Worm (Caenorhabditis elegans) whole organism, late embryonic: ENCODE results near the gene pals-33.

Experiments used
- ahr-1 ChIP-seq: sonication (generic microtip); optimal IDR thresholded peaks from 2 replicates; lab custom pipeline; 2016; ENCODE audit warnings: missing genetic modification characterization, missing compliant biosample characterization
- ama-1 ChIP-seq: fragments of 150-350 bp; optimal IDR thresholded peaks from 2 replicates; lab custom pipeline; 2014
- ceh-14 ChIP-seq: sonication (generic microtip); optimal IDR thresholded peaks from 2 replicates; lab custom pipeline; 2016; ENCODE audit warnings: missing genotype, missing genetic modification characterization, missing compliant biosample characterization
- fax-1 ChIP-seq: sonication (generic microtip); optimal IDR thresholded peaks from 2 replicates; lab custom pipeline; 2016; ENCODE audit warnings: missing genotype, missing genetic modification characterization, missing compliant biosample characterization
- hlh-13 ChIP-seq: fragments of 200-800 bp; sonication (Bioruptor generic); optimal IDR thresholded peaks from 2 replicates; lab custom pipeline; 2018; ENCODE audit warnings: mild to moderate bottlenecking, missing genetic modification characterization, missing compliant biosample characterization
- nfya-1 ChIP-seq: sonication (generic microtip); optimal IDR thresholded peaks from 2 replicates; lab custom pipeline; 2017; ENCODE audit warnings: missing genetic modification characterization, mild to moderate bottlenecking, missing compliant biosample characterization, antibody characterized with exemption, moderate library complexity
- pag-3 ChIP-seq: sonication (generic microtip); optimal IDR thresholded peaks from 2 replicates; lab custom pipeline; 2016; ENCODE audit warnings: missing compliant biosample characterization, missing genetic modification characterization, borderline replicate concordance
- pqm-1 ChIP-seq: sonication (generic microtip); optimal IDR thresholded peaks from 2 replicates; lab custom pipeline; 2016; ENCODE audit warnings: missing genetic modification characterization, missing compliant biosample characterization
- rnt-1 ChIP-seq: sonication (generic microtip); optimal IDR thresholded peaks from 2 replicates; lab custom pipeline; 2016; ENCODE audit warnings: missing genetic modification characterization, missing compliant biosample characterization
- sdc-2 ChIP-seq: sonication (generic microtip); optimal IDR thresholded peaks from 2 replicates; lab custom pipeline; 2016; ENCODE audit warnings: missing genotype, missing genetic modification characterization, missing compliant biosample characterization
- ztf-16 ChIP-seq: sonication (generic microtip); optimal IDR thresholded peaks from 2 replicates; lab custom pipeline; 2017; ENCODE audit warnings: missing genetic modification characterization, missing compliant biosample characterization

- TF ChIP-seq ama-1 (lab: Kevin White, UChicago) (no peak), nfya-1 (tag; lab: Kevin White, UChicago) (no peak), fax-1 (tag; lab: Kevin White, UChicago) (no peak), pag-3 (tag; lab: Kevin White, UChicago) (no peak), ceh-14 (tag; lab: Kevin White, UChicago) (no peak), hlh-13 (GFP tag; lab: Kevin White, UChicago) (no peak), ztf-16 (tag; lab: Kevin White, UChicago) (no peak), pqm-1 (tag; lab: Kevin White, UChicago) (no peak), sdc-2 (tag; lab: Kevin White, UChicago) (no peak), ahr-1 (tag; lab: Kevin White, UChicago) (no peak), rnt-1 (tag; lab: Kevin White, UChicago) (no peak)
These were observed 38.4 kb downstream of the pals-33 start for ce11 chrV:3711544-3711943.
